Worm (Caenorhabditis elegans): ENCODE measurements around the gene Y69E1A.1.

DNA sequence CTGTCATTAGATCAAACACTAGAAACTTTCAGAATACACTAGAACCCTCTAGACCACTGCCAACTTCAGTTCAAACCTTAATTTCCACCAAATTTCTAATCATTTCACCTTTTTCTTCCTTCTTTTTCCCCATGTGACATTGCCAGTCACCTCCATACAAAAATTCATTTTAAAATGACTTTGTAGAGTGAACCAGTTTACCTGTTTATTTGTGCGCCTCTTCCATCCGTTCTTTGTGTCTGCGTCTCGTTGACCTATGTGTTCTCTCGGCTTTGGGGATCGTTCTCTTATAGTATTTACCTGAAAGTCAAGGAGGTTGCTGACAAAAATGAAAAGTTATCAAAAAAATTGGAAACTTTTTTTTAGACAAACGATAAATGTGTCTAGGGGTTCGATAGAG is 31.9 kb upstream of the Y69E1A.1 start:
- TF ChIP-seq zim-3 (tag; optimal IDR thresholded peaks at IDR 0.05), result no peak
- TF ChIP-seq ceh-58 (GFP tag; IDR thresholded peaks at IDR 0.05), result no peak
- TF ChIP-seq lin-35 (GFP tag; optimal IDR thresholded peaks at IDR 0.05), result no peak
- no peak for TF ChIP-seq ama-1 (optimal IDR thresholded peaks at IDR 0.05)
- no peak for TF ChIP-seq ama-1 (GFP tag; optimal IDR thresholded peaks at IDR 0.05)
- no peak for TF ChIP-seq pha-4 (tag; optimal IDR thresholded peaks at IDR 0.05)
- TF ChIP-seq F22D6.2 (tag; optimal IDR thresholded peaks at IDR 0.05), result no peak
- no peak for TF ChIP-seq Y53G8AR.9 (GFP tag; conservative IDR thresholded peaks at IDR 0.05)
- no peak for TF ChIP-seq attf-5 (GFP tag; optimal IDR thresholded peaks at IDR 0.05)
- no peak for TF ChIP-seq efl-1 (GFP tag; optimal IDR thresholded peaks at IDR 0.05)
- TF ChIP-seq F55B11.4 (tag; optimal IDR thresholded peaks at IDR 0.05; ENCODE audit: borderline replicate concordance, insufficient read depth), result no peak
- no peak for TF ChIP-seq nhr-27 (tag; optimal IDR thresholded peaks at IDR 0.05)
- TF ChIP-seq sptf-2 (GFP tag; optimal IDR thresholded peaks at IDR 0.05), result no peak
- no peak for TF ChIP-seq madf-8 (GFP tag; conservative IDR thresholded peaks at IDR 0.05)

Measured in whole organism, young adult.